Fruit fly (Drosophila melanogaster) whole organism, embryonic: ENCODE results near the gene CG33514.

Experiments
- Aef1 ChIP-seq: fragments of 200-800 bp; sonication (Bioruptor generic); IDR thresholded peaks from 3 replicates; pipeline ENCODE4 v1.3.6; 2022; ENCODE audit warnings: missing biosample characterization, missing genetic modification characterization
- CG10147 ChIP-seq: fragments of 200-800 bp; sonication (Bioruptor generic); optimal IDR thresholded peaks from 2 replicates; lab custom pipeline; 2019; ENCODE audit warnings: missing biosample characterization, mild to moderate bottlenecking, missing genetic modification characterization, moderate library complexity
- CG10267 ChIP-seq: fragments of 200-800 bp; sonication (Bioruptor generic); optimal IDR thresholded peaks from 2 replicates; lab custom pipeline; 2018; ENCODE audit warnings: missing biosample characterization, mild to moderate bottlenecking, missing genetic modification characterization, moderate library complexity
- CG10431 ChIP-seq: fragments of 200-800 bp; sonication (Bioruptor generic); optimal IDR thresholded peaks from 3 replicates; lab custom pipeline; 2018; ENCODE audit warnings: missing biosample characterization, mild to moderate bottlenecking, missing genetic modification characterization
- CG11085 ChIP-seq: fragments of 200-800 bp; sonication (Bioruptor generic); IDR thresholded peaks from 2 replicates; pipeline ENCODE4 v1.3.6; 2022; ENCODE audit warnings: missing biosample characterization, missing genetic modification characterization
- CG11456 ChIP-seq: fragments of 200-800 bp; sonication (Bioruptor generic); IDR thresholded peaks from 3 replicates; pipeline ENCODE4 v1.3.6; 2022; ENCODE audit warnings: missing biosample characterization, missing genetic modification characterization
- CG11695 ChIP-seq: fragments of 200-800 bp; sonication (Bioruptor generic); IDR thresholded peaks from 3 replicates; pipeline ENCODE4 v1.3.6; 2022; ENCODE audit warnings: missing biosample characterization, missing genetic modification characterization
- CG13624 ChIP-seq: fragments of 200-800 bp; sonication (Bioruptor generic); optimal IDR thresholded peaks from 2 replicates; lab custom pipeline; 2016; ENCODE audit warnings: missing biosample characterization, missing genetic modification characterization
- CG1529 ChIP-seq: fragments of 200-800 bp; sonication (Bioruptor generic); optimal IDR thresholded peaks from 3 replicates; lab custom pipeline; 2018; ENCODE audit warnings: missing biosample characterization, missing genetic modification characterization
- CG15479 ChIP-seq: fragments of 200-800 bp; sonication (Bioruptor generic); optimal IDR thresholded peaks from 3 replicates; lab custom pipeline; 2019; ENCODE audit warnings: missing biosample characterization, mild to moderate bottlenecking, missing genetic modification characterization, moderate library complexity
- CG16779 ChIP-seq: fragments of 200-800 bp; sonication (Bioruptor generic); IDR thresholded peaks from 2 replicates; pipeline ENCODE4 v1.3.6; 2022; ENCODE audit warnings: missing biosample characterization, missing genetic modification characterization
- CG17361 ChIP-seq: fragments of 200-800 bp; sonication (Bioruptor generic); IDR thresholded peaks from 3 replicates; pipeline ENCODE4 v1.3.6; 2022; ENCODE audit warnings: missing biosample characterization, missing genetic modification characterization
- CG1792 ChIP-seq: fragments of 200-800 bp; sonication (Bioruptor generic); optimal IDR thresholded peaks from 2 replicates; lab custom pipeline; 2016; ENCODE audit warnings: missing biosample characterization, missing genetic modification characterization
- CG2202 ChIP-seq: fragments of 200-800 bp; sonication (Bioruptor generic); optimal IDR thresholded peaks from 2 replicates; lab custom pipeline; 2018; ENCODE audit warnings: missing biosample characterization, mild to moderate bottlenecking, missing genetic modification characterization
- CG6683 ChIP-seq: fragments of 200-800 bp; sonication (Bioruptor generic); optimal IDR thresholded peaks from 2 replicates; lab custom pipeline; 2017; ENCODE audit warnings: missing biosample characterization, mild to moderate bottlenecking, missing genetic modification characterization, missing genetic modification reagents
- CG6689 ChIP-seq: fragments of 200-800 bp; sonication (Bioruptor generic); IDR thresholded peaks from 2 replicates; pipeline ENCODE4 v1.3.6; 2022; ENCODE audit warnings: missing biosample characterization, missing genetic modification characterization
- CG7556 ChIP-seq: fragments of 200-800 bp; sonication (Bioruptor generic); optimal IDR thresholded peaks from 2 replicates; lab custom pipeline; 2017; ENCODE audit warnings: missing biosample characterization, mild to moderate bottlenecking, missing genetic modification characterization
- CG8924 ChIP-seq: fragments of 200-800 bp; optimal IDR thresholded peaks from 3 replicates; lab custom pipeline; 2019; ENCODE audit warnings: missing biosample characterization, mild to moderate bottlenecking, missing genetic modification characterization, moderate library complexity
- CG9609 ChIP-seq: fragments of 200-800 bp; sonication (Bioruptor generic); optimal IDR thresholded peaks from 3 replicates; lab custom pipeline; 2016; ENCODE audit warnings: missing biosample characterization, missing genetic modification characterization
- CG9817 ChIP-seq: fragments of 200-800 bp; sonication (Bioruptor generic); optimal IDR thresholded peaks from 2 replicates; lab custom pipeline; 2018; ENCODE audit warnings: missing biosample characterization, mild to moderate bottlenecking, missing genetic modification characterization, moderate library complexity
- CoRest ChIP-seq: fragments of 200-800 bp; sonication (Bioruptor generic); optimal IDR thresholded peaks from 3 replicates; lab custom pipeline; 2018; ENCODE audit warnings: missing biosample characterization, mild to moderate bottlenecking, missing genetic modification characterization, moderate library complexity
- ERR ChIP-seq: fragments of 200-800 bp; sonication (Bioruptor generic); optimal IDR thresholded peaks from 2 replicates; lab custom pipeline; 2016; ENCODE audit warnings: missing biosample characterization, missing genetic modification characterization
- Hmx ChIP-seq: fragments of 200-800 bp; sonication (Bioruptor generic); optimal IDR thresholded peaks from 2 replicates; lab custom pipeline; 2016; ENCODE audit warnings: missing biosample characterization, missing genetic modification characterization
- Jarid2 ChIP-seq: fragments of 200-800 bp; sonication (Bioruptor generic); optimal IDR thresholded peaks from 3 replicates; lab custom pipeline; 2017; ENCODE audit warnings: mild to moderate bottlenecking, missing biosample characterization, missing genetic modification reagents, missing genetic modification characterization
- MESR4 ChIP-seq: fragments of 200-800 bp; sonication (Bioruptor generic); optimal IDR thresholded peaks from 2 replicates; lab custom pipeline; 2018; ENCODE audit warnings: missing biosample characterization, mild to moderate bottlenecking, missing genetic modification characterization, moderate library complexity
- Med ChIP-seq: fragments of 200-800 bp; sonication (Bioruptor generic); peaks from one replicate; lab custom pipeline; 2016; ENCODE audit warnings: missing biosample characterization, missing genetic modification characterization, mild to moderate bottlenecking, inconsistent platforms, moderate library complexity
- Opbp ChIP-seq: fragments of 200-800 bp; sonication (Bioruptor generic); IDR thresholded peaks from 3 replicates; pipeline ENCODE4 v1.3.6; 2022; ENCODE audit warnings: missing biosample characterization, missing genetic modification characterization; ENCODE audit not compliant: partially characterized antibody
- Optix ChIP-seq: fragments of 200-800 bp; sonication (Bioruptor generic); IDR thresholded peaks from 3 replicates; pipeline ENCODE4 v1.3.6; 2022; ENCODE audit warnings: missing biosample characterization, missing genetic modification characterization
- Sox100B ChIP-seq: fragments of 200-800 bp; sonication (Bioruptor generic); optimal IDR thresholded peaks from 3 replicates; lab custom pipeline; 2018; ENCODE audit warnings: missing biosample characterization, mild to moderate bottlenecking, missing genetic modification characterization
- Xbp1 ChIP-seq: fragments of 200-800 bp; sonication (Bioruptor generic); optimal IDR thresholded peaks from 3 replicates; lab custom pipeline; 2016; ENCODE audit warnings: missing biosample characterization, mild to moderate bottlenecking, missing genetic modification characterization
- ac ChIP-seq: fragments of 200-800 bp; sonication (Bioruptor generic); optimal IDR thresholded peaks from 3 replicates; lab custom pipeline; 2017; ENCODE audit warnings: missing biosample characterization, mild to moderate bottlenecking, missing genetic modification characterization
- cas ChIP-seq: fragments of 200-800 bp; sonication (Bioruptor generic); IDR thresholded peaks from 2 replicates; pipeline ENCODE4 v1.3.6; 2022; ENCODE audit warnings: missing biosample characterization, missing genetic modification characterization
- croc ChIP-seq: fragments of 200-800 bp; sonication (Bioruptor generic); conservative IDR thresholded peaks from 3 replicates; pipeline ENCODE4 v1.3.6; 2022; ENCODE audit warnings: missing biosample characterization, missing genetic modification characterization
- gsb-n ChIP-seq: fragments of 200-800 bp; sonication (Bioruptor generic); optimal IDR thresholded peaks from 3 replicates; lab custom pipeline; 2018; ENCODE audit warnings: missing biosample characterization, mild to moderate bottlenecking, missing genetic modification characterization
- nerfin-1 ChIP-seq: fragments of 200-800 bp; sonication (Bioruptor generic); optimal IDR thresholded peaks from 3 replicates; lab custom pipeline; 2019; ENCODE audit warnings: missing biosample characterization, mild to moderate bottlenecking, missing genetic modification characterization, moderate library complexity
- onecut ChIP-seq: fragments of 200-800 bp; sonication (Bioruptor generic); IDR thresholded peaks from 2 replicates; pipeline ENCODE4 v1.3.6; 2022; ENCODE audit warnings: missing biosample characterization, missing genetic modification characterization
- phol ChIP-seq: fragments of 200-800 bp; sonication (Bioruptor generic); optimal IDR thresholded peaks from 3 replicates; lab custom pipeline; 2018; ENCODE audit warnings: missing biosample characterization, mild to moderate bottlenecking, missing genetic modification characterization, moderate library complexity
- pnt ChIP-seq: fragments of 200-800 bp; sonication (Bioruptor generic); optimal IDR thresholded peaks from 3 replicates; lab custom pipeline; 2016; ENCODE audit warnings: missing biosample characterization, missing genetic modification characterization
- pros ChIP-seq: fragments of 200-800 bp; sonication (Bioruptor generic); optimal IDR thresholded peaks from 3 replicates; lab custom pipeline; 2019; ENCODE audit warnings: missing biosample characterization, mild to moderate bottlenecking, missing genetic modification characterization, moderate library complexity
- stc ChIP-seq: fragments of 200-800 bp; sonication (Bioruptor generic); IDR thresholded peaks from 2 replicates; pipeline ENCODE4 v1.3.6; 2022; ENCODE audit warnings: missing biosample characterization, missing genetic modification characterization
- tio ChIP-seq: fragments of 200-800 bp; sonication (Bioruptor generic); optimal IDR thresholded peaks from 2 replicates; lab custom pipeline; 2017; ENCODE audit warnings: missing biosample characterization, missing genetic modification characterization, inconsistent platforms
- ttk ChIP-seq: fragments of 200-800 bp; sonication (Bioruptor generic); IDR thresholded peaks from 2 replicates; pipeline ENCODE4 v2.1.2; 2022; ENCODE audit warnings: missing biosample characterization, missing genetic modification characterization
- unpg ChIP-seq: fragments of 200-800 bp; sonication (Bioruptor generic); optimal IDR thresholded peaks from 3 replicates; lab custom pipeline; 2018; ENCODE audit warnings: missing biosample characterization, mild to moderate bottlenecking, missing genetic modification characterization, moderate library complexity
- zfh2 ChIP-seq: fragments of 200-800 bp; sonication (Bioruptor generic); optimal IDR thresholded peaks from 2 replicates; lab custom pipeline; 2016; ENCODE audit warnings: missing biosample characterization, missing genetic modification characterization

The CG33514 gene

dm6 chr3L:4354898-4355627 is 10.2 kb upstream of the CG33514 start (continued):
- TF ChIP-seq ac (no peak), croc (GFP tag; lab: Robert Waterston, UW) (no peak), stc (GFP tag; lab: Robert Waterston, UW) (no peak), MESR4 (no peak), CG7556 (GFP tag; lab: Kevin White, UChicago) (peak; percentile 37), CG2202 (tag; lab: Kevin White, UChicago) (peak; percentile 8), Sox100B (GFP tag; lab: Kevin White, UChicago) (peak; percentile 54), CG11695 (GFP tag; lab: Robert Waterston, UW) (0 out of 3 replicates have a peak, but pooled peaks have one; percentile 27), CG8924 (tag; lab: Kevin White, UChicago) (peak; percentile 49), CG17361 (GFP tag; lab: Robert Waterston, UW) (peak; percentile 69; the same call in 1 of the 3 replicates), CoRest (tag; lab: Kevin White, UChicago) (peak; percentile 69), CG1529 (no peak), CG10267 (tag; lab: Kevin White, UChicago) (peak; percentile 10), Xbp1 (peak; percentile 10)

dm6 chr3L:4356986-4357385 is 8.2 kb upstream of the CG33514 start:
- TF ChIP-seq zfh2 (GFP tag; lab: Kevin White, UChicago) (no peak), CG11456 (0 out of 3 replicates have a peak, but pooled peaks have one; percentile 53), Med (peak; percentile 31), unpg (GFP tag; lab: Kevin White, UChicago) (no peak), pros (peak; percentile 95), ttk (no peak), CG6683 (GFP tag; lab: Kevin White, UChicago) (no peak), Opbp (GFP tag; lab: Robert Waterston, UW) (no peak), CG11085 (no peak), CG10147 (GFP tag; lab: Kevin White, UChicago) (no peak), pnt (GFP tag; lab: Kevin White, UChicago) (no peak), CG10431 (no peak), phol (tag; lab: Kevin White, UChicago) (no peak), cas (GFP tag; lab: Robert Waterston, UW) (no peak), CG9817 (no peak), CG1792 (GFP tag; lab: Kevin White, UChicago) (no peak), tio (GFP tag; lab: Kevin White, UChicago) (no peak), CG13624 (GFP tag; lab: Kevin White, UChicago) (no peak), CG6689 (no peak), CG16779 (no peak), onecut (peak; percentile 90), CG9609 (GFP tag; lab: Kevin White, UChicago) (no peak), nerfin-1 (tag; lab: Kevin White, UChicago) (peak; percentile 41), Optix (no peak), ERR (GFP tag; lab: Kevin White, UChicago) (no peak), Hmx (GFP tag; lab: Kevin White, UChicago) (no peak), Jarid2 (GFP tag; lab: Kevin White, UChicago) (no peak), Aef1 (GFP tag; lab: Robert Waterston, UW) (no peak), CG15479 (GFP tag; lab: Kevin White, UChicago) (no peak), CG10267 (tag; lab: Kevin White, UChicago) (no peak), gsb-n (tag; lab: Kevin White, UChicago) (no peak)
